Fruit fly (Drosophila melanogaster): ENCODE results near the gene spd-2.
A peak's percentile ranks its signal among the peaks of the same experiment; 100 is the strongest.

- TF ChIP-seq Hr4 (GFP tag; optimal IDR thresholded peaks at IDR 0.05) (peak; percentile 31), CG10669 (GFP tag; optimal IDR thresholded peaks at IDR 0.05) (no peak), CG6854 (GFP tag; optimal IDR thresholded peaks at IDR 0.05) (peak; percentile 31)
Observed at dm6 chr3L:16638639-16639388, 44.0 kb upstream of the spd-2 start.
